Worm (Caenorhabditis elegans) whole organism, L1 larva: ENCODE results near the gene F49E10.4.
A peak's percentile ranks its signal among the peaks of the same experiment; 100 is the strongest.

ENCODE experiments used
- aha-1 ChIP-seq: fragments of 150-350 bp; optimal IDR thresholded peaks from 2 replicates; lab custom pipeline; 2014; ENCODE audit warnings: missing biosample characterization, missing genetic modification characterization
- alr-1 ChIP-seq: fragments of 200-800 bp; sonication (Bioruptor generic); optimal IDR thresholded peaks from 2 replicates; lab custom pipeline; 2018; ENCODE audit warnings: borderline replicate concordance, mild to moderate bottlenecking, missing genetic modification characterization, missing compliant biosample characterization
- aly-2 ChIP-seq: fragments of 150-350 bp; optimal IDR thresholded peaks from 2 replicates; lab custom pipeline; 2014; ENCODE audit warnings: missing biosample characterization, missing genetic modification characterization
- blmp-1 ChIP-seq: fragments of 150-350 bp; optimal IDR thresholded peaks from 2 replicates; lab custom pipeline; 2014; ENCODE audit warnings: missing biosample characterization, missing genetic modification characterization
- ceh-8 ChIP-seq: fragments of 200-800 bp; sonication (Bioruptor generic); optimal IDR thresholded peaks from 2 replicates; lab custom pipeline; 2018; ENCODE audit warnings: mild to moderate bottlenecking, missing genetic modification characterization, moderate library complexity, missing compliant biosample characterization
- ceh-88 ChIP-seq: fragments of 200-800 bp; sonication (Bioruptor generic); IDR thresholded peaks from 2 replicates; pipeline ENCODE4 v1.3.6; 2022; ENCODE audit warnings: missing genetic modification characterization, missing compliant biosample characterization
- ceh-90 ChIP-seq: sonication (generic microtip); optimal IDR thresholded peaks from 2 replicates; lab custom pipeline; 2016; ENCODE audit warnings: missing genetic modification characterization, missing compliant biosample characterization
- ces-1 ChIP-seq: fragments of 150-350 bp; optimal IDR thresholded peaks from 2 replicates; lab custom pipeline; 2014; ENCODE audit warnings: missing biosample characterization, missing genetic modification reagents, missing genetic modification characterization
- efl-1 ChIP-seq, 4 experiments: fragments of 150-350 bp; optimal IDR thresholded peaks in 3 of 4; peaks in 1 of 4; 1 replicate in 1 of 4; 2 replicates in 3 of 4; lab custom pipeline; 2014; ENCODE audit warnings: missing biosample characterization in 2 of 4, missing genetic modification characterization in 2 of 4, missing genetic modification reagents in 2 of 4
- efl-3 ChIP-seq: fragments of 200-800 bp; sonication (Bioruptor generic); optimal IDR thresholded peaks from 2 replicates; lab custom pipeline; 2018; ENCODE audit warnings: mild to moderate bottlenecking, missing genetic modification characterization, missing compliant biosample characterization
- elt-2 ChIP-seq: sonication (generic microtip); optimal IDR thresholded peaks from 2 replicates; lab custom pipeline; 2016; ENCODE audit warnings: missing genetic modification characterization, mild to moderate bottlenecking, inconsistent platforms, missing compliant biosample characterization, missing genetic modification reagents
- elt-3 ChIP-seq, 6 experiments: fragments of 150-350 bp in 1 of 6; sonication (generic microtip); optimal IDR thresholded peaks; 2 replicates each; lab custom pipeline; 2017 to 2018; ENCODE audit warnings: missing biosample characterization in 6 of 6, missing genetic modification characterization in 6 of 6, inconsistent platforms in 1 of 6
- ets-5 ChIP-seq: fragments of 200-800 bp; sonication (Bioruptor generic); IDR thresholded peaks from 2 replicates; pipeline ENCODE4 v1.3.6; 2022; ENCODE audit warnings: missing genetic modification characterization, missing compliant biosample characterization
- fkh-10 ChIP-seq: sonication (generic microtip); optimal IDR thresholded peaks from 2 replicates; lab custom pipeline; 2017; ENCODE audit warnings: missing biosample characterization, missing genetic modification reagents, missing genetic modification characterization
- grh-1 ChIP-seq: fragments of 200-800 bp; sonication (Bioruptor generic); IDR thresholded peaks from 2 replicates; pipeline ENCODE4 v1.3.6; 2022; ENCODE audit warnings: missing genetic modification reagents, missing genetic modification characterization, missing compliant biosample characterization
- hpl-2 ChIP-seq: fragments of 150-350 bp; optimal IDR thresholded peaks from 2 replicates; lab custom pipeline; 2014; ENCODE audit warnings: missing biosample characterization, missing genetic modification reagents, missing genetic modification characterization
- lin-14 ChIP-seq: fragments of 200-800 bp; sonication (Bioruptor generic); optimal IDR thresholded peaks from 2 replicates; lab custom pipeline; 2018; ENCODE audit warnings: mild to moderate bottlenecking, missing genetic modification characterization, moderate library complexity, missing compliant biosample characterization
- lin-15B ChIP-seq: fragments of 150-350 bp; sonication (generic microtip); optimal IDR thresholded peaks from 3 replicates; lab custom pipeline; 2014; ENCODE audit warnings: missing biosample characterization, missing genetic modification characterization
- lir-3 ChIP-seq: sonication (generic microtip); optimal IDR thresholded peaks from 2 replicates; lab custom pipeline; 2016; ENCODE audit warnings: mild to moderate bottlenecking, missing genetic modification characterization, moderate library complexity, missing compliant biosample characterization; ENCODE audit not compliant: poor library complexity
- mdl-1 ChIP-seq, 2 experiments: fragments of 150-350 bp; optimal IDR thresholded peaks; 2 replicates each; lab custom pipeline; 2014 to 2017; ENCODE audit warnings: missing biosample characterization in 2 of 2, missing genetic modification characterization in 2 of 2, inconsistent platforms in 1 of 2
- mep-1 ChIP-seq: fragments of 150-350 bp; optimal IDR thresholded peaks from 2 replicates; lab custom pipeline; 2014; ENCODE audit warnings: missing biosample characterization, missing genetic modification characterization
- nhr-11 ChIP-seq: fragments of 150-350 bp; optimal IDR thresholded peaks from 2 replicates; lab custom pipeline; 2014; ENCODE audit warnings: missing biosample characterization, missing genetic modification characterization
- nhr-12 ChIP-seq: sonication (generic microtip); optimal IDR thresholded peaks from 2 replicates; lab custom pipeline; 2017; ENCODE audit warnings: missing biosample characterization, missing genetic modification characterization
- nhr-19 ChIP-seq: fragments of 200-800 bp; sonication (Bioruptor generic); conservative IDR thresholded peaks from 2 replicates; pipeline ENCODE4 v1.3.6; 2022; ENCODE audit warnings: missing genetic modification characterization, missing compliant biosample characterization
- nhr-28 ChIP-seq: fragments of 150-350 bp; optimal IDR thresholded peaks from 2 replicates; lab custom pipeline; 2014; ENCODE audit warnings: missing biosample characterization, missing genetic modification characterization
- nhr-47 ChIP-seq: sonication (generic microtip); optimal IDR thresholded peaks from 2 replicates; lab custom pipeline; 2016; ENCODE audit warnings: mild to moderate bottlenecking, missing genetic modification characterization, moderate library complexity, missing compliant biosample characterization
- nhr-71 ChIP-seq: sonication (generic microtip); optimal IDR thresholded peaks from 2 replicates; lab custom pipeline; 2016; ENCODE audit warnings: mild to moderate bottlenecking, missing genetic modification characterization, moderate library complexity, missing compliant biosample characterization
- nhr-76 ChIP-seq: sonication (generic microtip); optimal IDR thresholded peaks from 2 replicates; lab custom pipeline; 2017; ENCODE audit warnings: missing biosample characterization, missing genetic modification characterization
- nhr-85 ChIP-seq: sonication (generic microtip); peaks from one replicate; lab custom pipeline; 2016; ENCODE audit warnings: missing genetic modification characterization, inconsistent platforms, missing compliant biosample characterization
- nhr-90 ChIP-seq: sonication (generic microtip); optimal IDR thresholded peaks from 2 replicates; lab custom pipeline; 2016; ENCODE audit warnings: mild to moderate bottlenecking, missing genetic modification characterization, missing compliant biosample characterization; ENCODE audit not compliant: poor library complexity
- pag-3 ChIP-seq: sonication (generic microtip); optimal IDR thresholded peaks from 2 replicates; lab custom pipeline; 2017; ENCODE audit warnings: missing genetic modification characterization, mild to moderate bottlenecking, missing compliant biosample characterization, antibody characterized with exemption, borderline replicate concordance; ENCODE audit not compliant: insufficient read depth
- pqm-1 ChIP-seq: sonication (generic microtip); optimal IDR thresholded peaks from 3 replicates; lab custom pipeline; 2017; ENCODE audit warnings: missing biosample characterization, missing genetic modification characterization
- rnt-1 ChIP-seq: sonication (generic microtip); optimal IDR thresholded peaks from 2 replicates; lab custom pipeline; 2016; ENCODE audit warnings: mild to moderate bottlenecking, missing genetic modification characterization, moderate library complexity, missing compliant biosample characterization
- skn-1 ChIP-seq: fragments of 150-350 bp; optimal IDR thresholded peaks from 2 replicates; lab custom pipeline; 2014; ENCODE audit warnings: missing biosample characterization, missing genetic modification characterization
- snpc-4 ChIP-seq: fragments of 150-350 bp; optimal IDR thresholded peaks from 2 replicates; lab custom pipeline; 2014; ENCODE audit warnings: missing biosample characterization, missing genetic modification characterization
- snu-23 ChIP-seq: sonication (generic microtip); optimal IDR thresholded peaks from 2 replicates; lab custom pipeline; 2016; ENCODE audit warnings: missing genetic modification characterization, missing compliant biosample characterization
- sup-37 ChIP-seq: fragments of 200-800 bp; sonication (Bioruptor generic); optimal IDR thresholded peaks from 2 replicates; lab custom pipeline; 2018; ENCODE audit warnings: mild to moderate bottlenecking, missing genetic modification characterization, missing compliant biosample characterization
- tlp-1 ChIP-seq: fragments of 150-350 bp; optimal IDR thresholded peaks from 2 replicates; lab custom pipeline; 2014; ENCODE audit warnings: missing biosample characterization, missing genetic modification characterization
- vab-15 ChIP-seq: sonication (generic microtip); optimal IDR thresholded peaks from 2 replicates; lab custom pipeline; 2017; ENCODE audit warnings: missing genotype, mild to moderate bottlenecking, missing genetic modification characterization, missing compliant biosample characterization
- xbp-1 ChIP-seq: sonication (generic microtip); optimal IDR thresholded peaks from 2 replicates; lab custom pipeline; 2016; ENCODE audit warnings: missing genetic modification characterization, missing compliant biosample characterization
- ztf-4 ChIP-seq: fragments of 150-350 bp; optimal IDR thresholded peaks from 2 replicates; lab custom pipeline; 2014; ENCODE audit warnings: missing biosample characterization, missing genetic modification characterization

F49E10.4 gene

DNA sequence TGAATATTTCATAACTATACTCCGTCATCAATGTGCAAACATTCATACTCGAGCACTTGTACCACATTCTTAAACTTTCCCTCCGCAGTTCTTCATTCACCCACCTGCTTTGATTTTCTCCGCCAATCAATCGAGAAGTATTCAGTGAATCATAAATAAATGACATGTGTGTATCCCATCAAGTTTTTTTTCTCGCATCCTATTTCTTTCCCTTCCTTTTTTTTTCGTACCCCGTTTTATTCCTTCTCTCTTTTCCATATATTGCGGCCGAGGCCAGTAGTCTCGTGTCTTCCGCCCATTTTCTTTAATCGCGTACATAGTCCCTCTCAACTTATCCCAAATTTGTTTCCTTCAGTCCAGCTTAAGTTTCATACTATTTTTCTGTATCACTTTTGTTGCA, 27.0 kb upstream of the F49E10.4 start, which contains the start of gene atat-2:
Gene atat-2, plus strand, starts transcription at position 398 of the 400 bp plus-strand sequence.
- TF ChIP-seq efl-3 (GFP tag; lab: Kevin White, UChicago) (no peak), hpl-2 (GFP tag; lab: Kevin White, UChicago) (no peak), ceh-8 (GFP tag; lab: Kevin White, UChicago) (no peak), aha-1 (tag; lab: Kevin White, UChicago) (no peak), elt-3 (tag; optimal IDR thresholded peaks at IDR 0.05; lab: Kevin White, UChicago) (peak in 1 of 6 experiments; percentile 24), snu-23 (GFP tag; lab: Kevin White, UChicago) (peak; percentile 37), pqm-1 (tag; lab: Kevin White, UChicago) (no peak), nhr-28 (tag; lab: Kevin White, UChicago) (no peak), efl-1 (optimal IDR thresholded peaks at IDR 0.05; lab: Kevin White, UChicago) (no peak), efl-1 (GFP tag; optimal IDR thresholded peaks at IDR 0.05 in 1 of 2; lab: Kevin White, UChicago) (peak in 1 of 2 experiments; percentile 36), ets-5 (GFP tag; lab: Robert Waterston, UW) (no peak), ceh-88 (GFP tag; lab: Robert Waterston, UW) (no peak), elt-2 (tag; lab: Kevin White, UChicago) (no peak), aly-2 (no peak), vab-15 (tag; lab: Kevin White, UChicago) (no peak), blmp-1 (peak; percentile 70), skn-1 (tag; lab: Kevin White, UChicago) (no peak), lin-15B (no peak), grh-1 (GFP tag; lab: Robert Waterston, UW) (no peak), nhr-85 (no peak), lin-14 (GFP tag; lab: Kevin White, UChicago) (peak; percentile 60)

DNA sequence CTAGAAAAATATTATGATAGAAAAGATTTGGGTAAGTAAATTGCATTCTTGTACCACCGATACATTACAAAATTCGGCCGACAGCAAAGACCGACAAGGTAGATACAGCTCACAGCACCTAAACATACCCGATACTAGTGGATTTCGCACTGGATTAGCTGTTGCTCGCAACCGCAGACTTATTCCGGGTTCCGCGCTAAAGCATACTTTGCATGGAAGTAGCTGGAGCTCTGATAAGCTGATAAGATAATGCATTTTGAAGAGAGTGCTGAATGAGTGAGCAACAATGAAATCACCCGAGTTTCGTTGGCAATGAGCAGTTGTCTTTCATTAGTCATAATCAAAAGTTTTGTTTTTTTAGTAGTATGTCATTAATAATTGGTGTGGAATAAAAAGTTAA, 25.2 kb upstream of the F49E10.4 start:
- TF ChIP-seq nhr-12 (no peak), nhr-85 (peak; percentile 4), snpc-4 (tag; lab: Kevin White, UChicago) (peak; percentile 91), sup-37 (no peak), nhr-90 (tag; lab: Kevin White, UChicago) (no peak), mdl-1 (tag; optimal IDR thresholded peaks at IDR 0.05; lab: Kevin White, UChicago) (no peak), rnt-1 (tag; lab: Kevin White, UChicago) (peak; percentile 23), nhr-71 (tag; lab: Kevin White, UChicago) (peak; percentile 43), nhr-76 (tag; lab: Kevin White, UChicago) (no peak), pag-3 (no peak), ztf-4 (tag; lab: Kevin White, UChicago) (no peak), fkh-10 (GFP tag; lab: Kevin White, UChicago) (no peak), tlp-1 (tag; lab: Kevin White, UChicago) (no peak), nhr-47 (tag; lab: Kevin White, UChicago) (peak; percentile 24), ceh-90 (tag; lab: Kevin White, UChicago) (no peak), efl-3 (GFP tag; lab: Kevin White, UChicago) (no peak), alr-1 (no peak), ces-1 (GFP tag; lab: Kevin White, UChicago) (no peak), mep-1 (tag; lab: Kevin White, UChicago) (no peak), vab-15 (tag; lab: Kevin White, UChicago) (no peak), lir-3 (no peak), nhr-11 (tag; lab: Kevin White, UChicago) (no peak), xbp-1 (peak; percentile 2), nhr-19 (peak; percentile 26; the same call in 1 of the 2 replicates)
